Fruit fly (Drosophila melanogaster) whole organism, prepupa: ENCODE data around the gene CG32121.

Experiments
- Hr4 ChIP-seq: fragments of 200-800 bp; sonication (Bioruptor generic); optimal IDR thresholded peaks from 3 replicates; lab custom pipeline; 2016; ENCODE audit warnings: missing biosample characterization, missing genetic modification characterization
- Sox102F ChIP-seq: fragments of 200-800 bp; sonication (Bioruptor generic); optimal IDR thresholded peaks from 2 replicates; lab custom pipeline; 2016; ENCODE audit warnings: missing biosample characterization, mild to moderate bottlenecking, missing genetic modification characterization
- Sox14 ChIP-seq: fragments of 200-800 bp; sonication (Bioruptor generic); optimal IDR thresholded peaks from 3 replicates; lab custom pipeline; 2016; ENCODE audit warnings: missing biosample characterization, missing genetic modification characterization
- acj6 ChIP-seq: fragments of 200-800 bp; sonication (Bioruptor generic); optimal IDR thresholded peaks from 3 replicates; lab custom pipeline; 2016; ENCODE audit warnings: missing biosample characterization, missing genetic modification characterization
- salr ChIP-seq, 2 experiments: fragments of 200-800 bp; sonication (Bioruptor generic); optimal IDR thresholded peaks; 3 replicates each; lab custom pipeline; 2016 to 2018; ENCODE audit warnings: missing biosample characterization in 2 of 2, missing genetic modification characterization in 2 of 2, mild to moderate bottlenecking in 1 of 2
- vri ChIP-seq: fragments of 200-800 bp; sonication (Bioruptor generic); optimal IDR thresholded peaks from 3 replicates; lab custom pipeline; 2016; ENCODE audit warnings: missing biosample characterization, mild to moderate bottlenecking, missing genetic modification characterization

DNA sequence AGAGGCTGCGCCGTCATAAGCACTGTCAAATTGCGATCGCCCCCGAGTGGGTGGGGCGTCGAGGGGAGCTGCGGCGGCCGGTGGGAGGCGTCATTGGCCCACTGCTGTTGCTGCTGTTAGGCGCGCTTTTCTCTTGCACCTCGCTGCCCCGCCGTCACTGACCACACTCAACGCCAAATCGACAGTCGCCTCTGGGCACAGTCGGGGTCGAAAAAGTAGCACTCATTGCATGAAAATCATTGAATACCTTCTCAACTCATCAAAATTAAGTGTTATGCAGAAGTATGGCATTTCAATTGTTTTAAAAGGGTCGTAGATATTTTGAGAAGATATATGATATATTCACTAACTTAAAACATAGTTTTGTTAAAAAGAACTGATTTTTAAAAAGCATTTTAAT, 30.1 kb upstream of the CG32121 start:
- TF ChIP-seq vri = no peak
- TF ChIP-seq Sox102F (GFP tag; lab: Kevin White, UChicago) = no peak
- TF ChIP-seq acj6 (GFP tag; lab: Kevin White, UChicago) = no peak
- no peak for TF ChIP-seq Sox14
- TF ChIP-seq salr (GFP tag; optimal IDR thresholded peaks at IDR 0.05; lab: Kevin White, UChicago) = peak in 1 of 2 experiments; percentile 24
- peak; percentile 61 for TF ChIP-seq Hr4
